Fruit fly (Drosophila melanogaster) whole organism, larva: ENCODE measurements around the gene Eig71Eh.
A peak's percentile ranks its signal among the peaks of the same experiment; 100 is the strongest.

Experiments used
- noc ChIP-seq: fragments of 200-800 bp; sonication (Bioruptor generic); optimal IDR thresholded peaks from 3 replicates; lab custom pipeline; 2019; ENCODE audit warnings: missing biosample characterization, mild to moderate bottlenecking, missing genetic modification characterization, moderate library complexity

Eig71Eh gene

dm6 chr3L:15690711-15691591, 31.7 kb upstream of the Eig71Eh start:
- TF ChIP-seq noc (tag; lab: Kevin White, UChicago): peak; percentile 31

DNA sequence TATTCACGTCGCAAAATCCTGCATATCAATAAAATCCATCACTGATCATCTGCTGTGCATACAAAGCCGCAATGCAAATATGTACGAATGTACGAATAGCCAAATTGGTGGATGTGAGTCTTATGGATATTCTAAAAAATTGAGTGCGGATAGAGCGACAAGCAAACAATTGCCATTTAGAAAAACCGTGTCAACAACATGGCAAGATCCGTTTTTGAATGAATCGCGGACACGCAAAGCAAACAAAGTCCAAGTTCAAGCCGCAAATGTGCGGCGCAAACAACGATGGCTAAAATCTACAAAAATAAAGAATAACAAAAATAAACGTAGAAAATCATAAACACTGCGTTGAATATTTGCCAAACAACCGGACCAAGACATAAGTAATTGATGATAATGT, 30.3 kb upstream of the Eig71Eh start:
- TF ChIP-seq noc (tag; lab: Kevin White, UChicago): peak; percentile 48

DNA sequence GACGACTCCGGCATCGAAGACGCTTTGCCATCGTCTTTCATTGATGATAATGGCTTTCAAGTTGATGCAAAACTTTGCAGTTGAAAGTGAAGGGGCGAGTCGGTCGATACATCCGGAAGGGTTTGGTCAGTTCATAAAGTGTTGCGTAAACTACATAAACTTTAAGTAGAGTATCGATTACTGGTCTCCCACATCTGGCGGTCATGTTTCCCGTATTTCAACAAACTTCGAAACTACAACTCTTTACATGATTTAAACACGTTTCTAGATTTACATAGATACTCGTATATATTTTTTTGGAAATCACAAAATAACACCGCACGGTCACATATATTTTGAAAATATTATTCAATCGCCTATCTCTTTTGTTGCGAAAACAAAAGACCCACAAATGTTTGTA, 28.6 kb upstream of the Eig71Eh start, which contains the start of gene CG34452:
TSS of gene CG34452 (minus strand) at position 101 of the 400 bp plus-strand sequence.
- no peak for TF ChIP-seq noc (tag; lab: Kevin White, UChicago)

DNA sequence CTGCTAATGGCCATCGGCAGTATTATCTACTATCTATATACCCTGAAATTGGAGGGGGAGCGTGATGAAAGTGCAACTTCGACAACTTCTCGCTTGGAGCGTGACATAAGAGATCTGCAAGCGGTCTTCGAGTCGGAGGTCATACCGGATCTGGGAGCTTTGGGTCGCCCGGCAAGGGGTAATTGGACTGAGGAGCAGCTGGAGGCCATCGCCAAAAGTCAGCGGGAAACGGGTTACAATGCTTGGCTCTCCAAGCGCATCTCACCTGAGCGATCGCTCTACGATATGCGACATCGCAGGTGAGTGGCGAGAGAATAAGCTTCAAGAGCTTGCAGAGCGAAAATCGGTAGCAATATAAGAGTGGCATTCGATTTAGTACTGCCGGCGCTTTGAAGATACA, 24.8 kb upstream of the Eig71Eh start:
- no peak for TF ChIP-seq noc (tag; lab: Kevin White, UChicago)

dm6 chr3L:15683345-15683922, 24.2 kb upstream of the Eig71Eh start, which contains the start of the genes CG7579 and Pgant8:
Gene CG7579 (minus strand): TSS chr3L:15683445.
Gene Pgant8 (plus strand): TSS chr3L:15683872.
- no peak for TF ChIP-seq noc (tag; lab: Kevin White, UChicago)

DNA sequence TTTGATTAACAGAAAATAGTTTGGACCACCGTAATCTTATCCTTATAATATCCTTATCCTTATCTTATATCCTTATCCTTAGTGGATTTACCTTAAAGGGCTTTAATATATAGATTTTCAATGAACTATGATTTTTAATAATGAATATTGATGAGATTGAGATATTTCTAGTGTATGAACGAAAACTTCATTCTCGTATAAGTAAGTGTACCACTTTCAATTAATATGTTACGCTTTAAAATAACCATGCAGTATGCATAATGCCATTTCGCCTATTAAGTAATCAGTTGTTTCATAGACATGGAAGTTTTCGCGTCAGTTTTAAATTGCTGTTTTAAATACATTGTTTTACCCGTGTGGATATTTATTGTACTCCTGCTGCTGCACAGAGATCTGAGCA, 20.2 kb upstream of the Eig71Eh start, which contains the start of gene CG7304:
TSS of gene CG7304 (plus strand) at position 301 of the 400 bp plus-strand sequence.
- TF ChIP-seq noc (tag; lab: Kevin White, UChicago): no peak

- no peak for TF ChIP-seq noc (tag; lab: Kevin White, UChicago)
Observed at dm6 chr3L:15678284-15678683, 19.0 kb upstream of the Eig71Eh start.

DNA sequence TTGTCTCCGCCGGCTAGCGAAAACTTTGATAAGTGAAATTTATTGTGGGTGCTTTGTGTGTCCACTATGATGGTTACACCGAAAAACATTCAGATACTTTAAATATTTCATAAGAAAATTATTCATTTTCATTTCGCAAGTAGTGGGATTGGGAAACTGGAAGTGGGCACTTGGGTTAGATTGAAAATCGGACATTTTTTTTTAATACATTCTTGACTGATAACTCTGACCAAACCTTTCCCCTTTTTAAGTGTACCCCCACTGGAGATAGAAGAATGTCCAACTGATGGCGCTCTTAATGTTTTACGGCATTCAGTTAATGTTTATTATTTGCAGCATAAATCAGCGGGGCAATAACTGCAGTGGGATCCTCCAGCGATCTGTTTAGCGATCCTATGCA, 18.4 kb upstream of the Eig71Eh start:
- TF ChIP-seq noc (tag; lab: Kevin White, UChicago): no peak

dm6 chr3L:15675111-15675510, 15.9 kb upstream of the Eig71Eh start:
- TF ChIP-seq noc (tag; lab: Kevin White, UChicago): no peak

dm6 chr3L:15672800-15673199, 13.6 kb upstream of the Eig71Eh start:
- TF ChIP-seq noc (tag; lab: Kevin White, UChicago): no peak

dm6 chr3L:15670455-15670854, 11.2 kb upstream of the Eig71Eh start:
- TF ChIP-seq noc (tag; lab: Kevin White, UChicago): no peak

dm6 chr3L:15669939-15670338, 10.7 kb upstream of the Eig71Eh start:
- no peak for TF ChIP-seq noc (tag; lab: Kevin White, UChicago)

- no peak for TF ChIP-seq noc (tag; lab: Kevin White, UChicago)
Observed at dm6 chr3L:15665741-15666140, 6.5 kb upstream of the Eig71Eh start.

dm6 chr3L:15664199-15664794, 5.1 kb upstream of the Eig71Eh start:
- no peak for TF ChIP-seq noc (tag; lab: Kevin White, UChicago)

- no peak for TF ChIP-seq noc (tag; lab: Kevin White, UChicago)
Observed at dm6 chr3L:15662510-15662909, 3.3 kb upstream of the Eig71Eh start.

DNA sequence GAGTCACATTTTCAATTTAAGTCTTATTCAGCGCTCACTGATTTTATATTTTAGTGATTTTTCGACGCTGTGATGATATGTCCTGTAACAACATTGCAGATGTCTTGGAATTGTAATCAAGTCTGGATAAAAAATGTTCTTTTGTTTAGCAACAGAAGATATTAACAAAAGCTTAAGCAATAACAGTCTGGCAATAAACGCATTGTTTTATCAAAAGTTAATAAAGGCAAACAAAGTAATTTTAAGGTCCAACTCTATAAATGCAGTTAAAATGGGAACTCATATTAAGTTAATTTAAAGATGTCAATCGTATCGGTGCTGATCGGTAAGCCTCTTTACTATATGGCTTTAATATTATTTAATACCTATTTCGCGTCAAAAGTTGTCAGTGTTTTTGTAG, 2.3 kb upstream of the Eig71Eh start, which contains the start of gene CG43082:
TSS of gene CG43082 (plus strand) at position 301 of the 400 bp plus-strand sequence.
- no peak for TF ChIP-seq noc (tag; lab: Kevin White, UChicago)
